Worm (Caenorhabditis elegans): ENCODE results near the gene fic-1.

The fic-1 gene

ce11 chrIV:10899091-10899490, 38.2 kb upstream of the fic-1 start, which contains the start of the genes F13E9.9 and F13E9.19:
F13E9.9 (minus strand) TSS chrIV:10899191.
F13E9.19 (plus strand) TSS chrIV:10899406.
- no peak for TF ChIP-seq ces-1 (GFP tag; optimal IDR thresholded peaks at IDR 0.05)
- TF ChIP-seq mls-2 (tag; optimal IDR thresholded peaks at IDR 0.05): no peak
- TF ChIP-seq mep-1 (tag; optimal IDR thresholded peaks at IDR 0.05): no peak
- TF ChIP-seq ceh-83 (GFP tag; optimal IDR thresholded peaks at IDR 0.05): no peak
- TF ChIP-seq nhr-2 (tag; optimal IDR thresholded peaks at IDR 0.05): no peak
- TF ChIP-seq tbx-8 (GFP tag; optimal IDR thresholded peaks at IDR 0.05): no peak
- TF ChIP-seq pha-4 (tag; optimal IDR thresholded peaks at IDR 0.05): no peak
- no peak for TF ChIP-seq flh-1 (GFP tag; optimal IDR thresholded peaks at IDR 0.05)
- no peak for TF ChIP-seq unc-62 (GFP tag; optimal IDR thresholded peaks at IDR 0.05)
- TF ChIP-seq ceh-43 (GFP tag; optimal IDR thresholded peaks at IDR 0.05): no peak
- no peak for TF ChIP-seq ztf-11 (tag; optimal IDR thresholded peaks at IDR 0.05)

ce11 chrIV:10900083-10900482, 37.2 kb upstream of the fic-1 start, which contains the start of gene srlf-30:
srlf-30 (plus strand) TSS chrIV:10900383.
- TF ChIP-seq hlh-1 (tag; optimal IDR thresholded peaks at IDR 0.05) (no peak), unc-120 (tag; optimal IDR thresholded peaks at IDR 0.05; ENCODE audit: poor library complexity, severe bottlenecking) (no peak), elt-3 (tag; optimal IDR thresholded peaks at IDR 0.05) (no peak), nhr-76 (tag; optimal IDR thresholded peaks at IDR 0.05) (no peak), pha-4 (tag; optimal IDR thresholded peaks at IDR 0.05) (no peak), ham-2 (GFP tag; optimal IDR thresholded peaks at IDR 0.05) (no peak), ceh-39 (tag; optimal IDR thresholded peaks at IDR 0.05) (no peak), unc-62 (GFP tag; optimal IDR thresholded peaks at IDR 0.05) (no peak), nhr-2 (tag; optimal IDR thresholded peaks at IDR 0.05) (no peak), M03D4.4 (tag; optimal IDR thresholded peaks at IDR 0.05) (no peak), mls-2 (tag; optimal IDR thresholded peaks at IDR 0.05) (no peak), zip-8 (tag; optimal IDR thresholded peaks at IDR 0.05) (no peak)

- TF ChIP-seq unc-39 (tag; optimal IDR thresholded peaks at IDR 0.05): no peak
Measured at ce11 chrIV:10902476-10902875, 34.8 kb upstream of the fic-1 start.

- TF ChIP-seq ceh-43 (GFP tag; optimal IDR thresholded peaks at IDR 0.05) (no peak), nhr-237 (tag; optimal IDR thresholded peaks at IDR 0.05) (no peak), sptf-1 (tag; optimal IDR thresholded peaks at IDR 0.05) (no peak), ceh-39 (tag; optimal IDR thresholded peaks at IDR 0.05) (no peak), ces-1 (GFP tag; optimal IDR thresholded peaks at IDR 0.05) (no peak), nhr-12 (tag; optimal IDR thresholded peaks at IDR 0.05) (no peak), lin-13 (tag; optimal IDR thresholded peaks at IDR 0.05) (no peak), mep-1 (tag; optimal IDR thresholded peaks at IDR 0.05) (no peak), nhr-76 (tag; optimal IDR thresholded peaks at IDR 0.05) (no peak), blmp-1 (tag; optimal IDR thresholded peaks at IDR 0.05) (no peak), tbx-8 (GFP tag; optimal IDR thresholded peaks at IDR 0.05) (no peak), snpc-4 (tag; optimal IDR thresholded peaks at IDR 0.05) (no peak), lin-32 (GFP tag; optimal IDR thresholded peaks at IDR 0.05) (no peak), nhr-2 (tag; optimal IDR thresholded peaks at IDR 0.05) (no peak), bed-3 (GFP tag; optimal IDR thresholded peaks at IDR 0.05) (no peak), pha-4 (tag; optimal IDR thresholded peaks at IDR 0.05) (no peak), ham-2 (GFP tag; optimal IDR thresholded peaks at IDR 0.05) (no peak)
Measured at ce11 chrIV:10904282-10904681, 33.0 kb upstream of the fic-1 start, which contains the start of gene ZK596.3. ZK596.3 (minus strand) TSS chrIV:10904382.

- TF ChIP-seq unc-39 (tag; optimal IDR thresholded peaks at IDR 0.05) (no peak), snpc-4 (tag; optimal IDR thresholded peaks at IDR 0.05) (no peak), nhr-237 (tag; optimal IDR thresholded peaks at IDR 0.05) (no peak), lin-13 (tag; optimal IDR thresholded peaks at IDR 0.05) (no peak), sptf-1 (tag; optimal IDR thresholded peaks at IDR 0.05) (no peak), tbx-8 (GFP tag; optimal IDR thresholded peaks at IDR 0.05) (no peak), nhr-76 (tag; optimal IDR thresholded peaks at IDR 0.05) (no peak), mep-1 (tag; optimal IDR thresholded peaks at IDR 0.05) (no peak), mls-2 (tag; optimal IDR thresholded peaks at IDR 0.05) (no peak), cnd-1 (tag; optimal IDR thresholded peaks at IDR 0.05) (no peak), ztf-11 (tag; optimal IDR thresholded peaks at IDR 0.05) (no peak), mab-5 (tag; optimal IDR thresholded peaks at IDR 0.05) (no peak)
Measured at ce11 chrIV:10909206-10909605, 28.0 kb upstream of the fic-1 start, which contains the start of gene ZK596.2. ZK596.2 (minus strand) TSS chrIV:10909306.

- TF ChIP-seq nhr-12 (tag; optimal IDR thresholded peaks at IDR 0.05) (no peak), sptf-1 (tag; optimal IDR thresholded peaks at IDR 0.05) (no peak), blmp-1 (tag; optimal IDR thresholded peaks at IDR 0.05) (no peak), flh-1 (GFP tag; optimal IDR thresholded peaks at IDR 0.05) (no peak), unc-62 (GFP tag; optimal IDR thresholded peaks at IDR 0.05) (no peak), elt-3 (tag; optimal IDR thresholded peaks at IDR 0.05) (no peak), ceh-43 (GFP tag; optimal IDR thresholded peaks at IDR 0.05) (no peak), sem-2 (GFP tag; optimal IDR thresholded peaks at IDR 0.05) (no peak), pha-4 (tag; optimal IDR thresholded peaks at IDR 0.05) (no peak), unc-39 (tag; optimal IDR thresholded peaks at IDR 0.05) (no peak), bed-3 (GFP tag; optimal IDR thresholded peaks at IDR 0.05) (no peak), lin-32 (GFP tag; optimal IDR thresholded peaks at IDR 0.05) (no peak), lin-13 (tag; optimal IDR thresholded peaks at IDR 0.05) (no peak), lsy-2 (tag; optimal IDR thresholded peaks at IDR 0.05) (no peak), ham-2 (GFP tag; optimal IDR thresholded peaks at IDR 0.05) (no peak), ces-1 (GFP tag; optimal IDR thresholded peaks at IDR 0.05) (no peak), mab-5 (tag; optimal IDR thresholded peaks at IDR 0.05) (no peak), ztf-11 (tag; optimal IDR thresholded peaks at IDR 0.05) (no peak)
Measured at ce11 chrIV:10909708-10910107, 27.5 kb upstream of the fic-1 start, which contains the start of gene pyk-2. pyk-2 (plus strand) TSS chrIV:10909913.
